Fruit fly (Drosophila melanogaster): Measurements from ENCODE around the gene CG7369.

CG7369 gene

DNA sequence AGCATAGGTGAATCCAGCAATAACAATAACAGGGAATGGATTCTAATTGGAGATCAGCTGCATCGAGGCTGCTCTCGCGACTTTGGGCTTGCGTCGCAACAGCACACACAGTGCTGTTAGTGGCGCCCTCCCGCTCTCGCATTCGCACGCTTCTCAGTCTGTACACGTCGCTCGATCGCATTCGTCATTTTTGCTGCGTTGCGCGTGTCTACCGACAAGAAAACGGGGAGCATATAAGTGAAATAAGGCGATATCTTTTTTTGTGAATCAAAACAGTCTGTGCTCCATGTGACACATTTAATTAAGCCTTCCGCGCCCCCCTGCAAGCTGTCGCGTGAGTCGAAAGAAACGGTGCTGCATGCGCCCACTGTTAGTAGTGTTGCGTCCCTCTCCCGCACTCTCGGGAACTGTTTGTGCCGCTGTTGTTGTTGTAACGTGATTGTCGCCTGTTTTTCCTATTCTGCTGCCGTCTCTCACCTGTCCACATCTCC is 31.8 kb downstream of the CG7369 start (continued):
- TF ChIP-seq bigmax (GFP tag; optimal IDR thresholded peaks at IDR 0.05) (no peak), CG15696 (tag; optimal IDR thresholded peaks at IDR 0.05) (no peak), run (tag; optimal IDR thresholded peaks at IDR 0.05) (no peak), CG8290 (GFP tag; optimal IDR thresholded peaks at IDR 0.05) (no peak), CG8290 (tag; optimal IDR thresholded peaks at IDR 0.05) (peak in 1 of 2 experiments; percentile 22), pum (GFP tag; optimal IDR thresholded peaks at IDR 0.05) (no peak), CG2712 (tag; optimal IDR thresholded peaks at IDR 0.05) (no peak), chinmo (GFP tag; IDR thresholded peaks at IDR 0.05; ENCODE audit: partially characterized antibody) (peak; percentile 92; the same call in 3 of the 4 replicates), CG34224 (GFP tag; IDR thresholded peaks at IDR 0.05; ENCODE audit: partially characterized antibody) (0 out of 3 replicates have a peak, but pooled peaks have one; percentile 30), CG2678 (tag; optimal IDR thresholded peaks at IDR 0.05) (no peak), shn (GFP tag; optimal IDR thresholded peaks at IDR 0.05) (no peak), fu2 (GFP tag; optimal IDR thresholded peaks at IDR 0.05) (no peak), CG18619 (GFP tag; optimal IDR thresholded peaks at IDR 0.05) (no peak), Scr (GFP tag; IDR thresholded peaks at IDR 0.05; ENCODE audit: partially characterized antibody) (0 out of 2 replicates have a peak, but pooled peaks have one; percentile 29), insv (GFP tag; optimal IDR thresholded peaks at IDR 0.05) (peak; percentile 64 to 94), CG2889 (GFP tag; IDR thresholded peaks at IDR 0.05) (no peak), Jarid2 (GFP tag; optimal IDR thresholded peaks at IDR 0.05) (peak; percentile 84), CG33213 (GFP tag; optimal IDR thresholded peaks at IDR 0.05) (no peak), Trl (optimal IDR thresholded peaks at IDR 0.05) (peak; percentile 33 to 50), Trl (GFP tag; optimal IDR thresholded peaks at IDR 0.05) (no peak), Sry-β (GFP tag; optimal IDR thresholded peaks at IDR 0.05) (no peak), Sin3A (optimal IDR thresholded peaks at IDR 0.05) (no peak), CG2120 (GFP tag; optimal IDR thresholded peaks at IDR 0.05) (no peak), pzg (GFP tag; optimal IDR thresholded peaks at IDR 0.05) (peak; percentile 12), Ets97D (GFP tag; optimal IDR thresholded peaks at IDR 0.05) (no peak), pros (GFP tag; optimal IDR thresholded peaks at IDR 0.05) (peak; percentile 22), CG11247 (GFP tag; IDR thresholded peaks at IDR 0.05) (no peak), CG1792 (GFP tag; optimal IDR thresholded peaks at IDR 0.05) (no peak), CG5180 (GFP tag; optimal IDR thresholded peaks at IDR 0.05) (peak; percentile 36), CG14860 (GFP tag; IDR thresholded peaks at IDR 0.05; ENCODE audit: partially characterized antibody) (no peak), caup (GFP tag; optimal IDR thresholded peaks at IDR 0.05; ENCODE audit: severe bottlenecking) (peak; percentile 23), CG32532 (GFP tag; IDR thresholded peaks at IDR 0.05) (peak; percentile 19; the same call in 1 of the 2 replicates), CG8765 (GFP tag; IDR thresholded peaks at IDR 0.05) (no peak), CG15073 (GFP tag; optimal IDR thresholded peaks at IDR 0.05) (no peak), bbx (GFP tag; IDR thresholded peaks at IDR 0.05; ENCODE audit: partially characterized antibody) (0 out of 2 replicates have a peak, but pooled peaks have one; percentile 43), Nf-YA (GFP tag; IDR thresholded peaks at IDR 0.05) (no peak), dm (GFP tag; optimal IDR thresholded peaks at IDR 0.05) (peak; percentile 54), CG12155 (GFP tag; optimal IDR thresholded peaks at IDR 0.05) (peak; percentile 2), sens (GFP tag) (peak; percentile 51), Mad (GFP tag; optimal IDR thresholded peaks at IDR 0.05) (no peak), sug (tag; optimal IDR thresholded peaks at IDR 0.05) (peak; percentile 88), fd102C (GFP tag; optimal IDR thresholded peaks at IDR 0.05) (no peak), CG4282 (GFP tag; optimal IDR thresholded peaks at IDR 0.05) (no peak), CG16815 (GFP tag; optimal IDR thresholded peaks at IDR 0.05) (no peak), twi (tag; optimal IDR thresholded peaks at IDR 0.05) (no peak), fd64A (GFP tag; optimal IDR thresholded peaks at IDR 0.05) (no peak), CG13123 (GFP tag; optimal IDR thresholded peaks at IDR 0.05) (no peak), Pdp1 (GFP tag; optimal IDR thresholded peaks at IDR 0.05) (no peak), Sry-δ (GFP tag; optimal IDR thresholded peaks at IDR 0.05) (no peak), CG12769 (tag; optimal IDR thresholded peaks at IDR 0.05) (peak; percentile 38), tgo (GFP tag; IDR thresholded peaks at IDR 0.05) (no peak)

All from whole organism, embryonic.